Worm (Caenorhabditis elegans) whole organism, mixed stage, embryonic: ENCODE measurements around the gene F15D4.5.

Source experiments
- M03D4.4 ChIP-seq: sonication (generic microtip); optimal IDR thresholded peaks from 2 replicates; lab custom pipeline; 2017; ENCODE audit warnings: mild to moderate bottlenecking, missing genetic modification characterization, missing compliant biosample characterization
- ceh-39 ChIP-seq: fragments of 150-350 bp; optimal IDR thresholded peaks from 2 replicates; lab custom pipeline; 2014; ENCODE audit warnings: missing biosample characterization, missing genetic modification characterization
- ceh-43 ChIP-seq: fragments of 200-800 bp; sonication (Bioruptor generic); optimal IDR thresholded peaks from 2 replicates; lab custom pipeline; 2018; ENCODE audit warnings: mild to moderate bottlenecking, missing genetic modification characterization, moderate library complexity, missing compliant biosample characterization
- ceh-83 ChIP-seq: fragments of 200-800 bp; sonication (Bioruptor generic); optimal IDR thresholded peaks from 2 replicates; lab custom pipeline; 2018; ENCODE audit warnings: mild to moderate bottlenecking, missing genetic modification characterization, missing compliant biosample characterization
- ces-1 ChIP-seq: fragments of 150-350 bp; optimal IDR thresholded peaks from 2 replicates; lab custom pipeline; 2014; ENCODE audit warnings: missing biosample characterization, missing genetic modification reagents, missing genetic modification characterization
- cnd-1 ChIP-seq: fragments of 200-800 bp; sonication (Bioruptor generic); optimal IDR thresholded peaks from 2 replicates; lab custom pipeline; 2018; ENCODE audit warnings: mild to moderate bottlenecking, missing genetic modification characterization, missing compliant biosample characterization
- drap-1 ChIP-seq: fragments of 200-800 bp; sonication (Bioruptor generic); optimal IDR thresholded peaks from 3 replicates; lab custom pipeline; 2018; ENCODE audit warnings: mild to moderate bottlenecking, missing genetic modification characterization, missing compliant biosample characterization
- elt-1 ChIP-seq: sonication (generic microtip); optimal IDR thresholded peaks from 2 replicates; lab custom pipeline; 2017; ENCODE audit warnings: missing genetic modification characterization, mild to moderate bottlenecking, missing compliant biosample characterization, antibody characterized with exemption, moderate library complexity, borderline replicate concordance; ENCODE audit not compliant: insufficient read depth
- elt-3 ChIP-seq: fragments of 150-350 bp; optimal IDR thresholded peaks from 2 replicates; lab custom pipeline; 2014; ENCODE audit warnings: missing biosample characterization, missing genetic modification characterization
- flh-1 ChIP-seq: fragments of 200-800 bp; sonication (Bioruptor generic); optimal IDR thresholded peaks from 2 replicates; lab custom pipeline; 2018; ENCODE audit warnings: mild to moderate bottlenecking, missing genetic modification characterization, moderate library complexity, missing compliant biosample characterization
- ham-2 ChIP-seq: fragments of 200-800 bp; sonication (Bioruptor generic); optimal IDR thresholded peaks from 2 replicates; lab custom pipeline; 2018; ENCODE audit warnings: mild to moderate bottlenecking, missing genetic modification characterization, missing compliant biosample characterization
- hlh-1 ChIP-seq: fragments of 150-350 bp; optimal IDR thresholded peaks from 2 replicates; lab custom pipeline; 2014; ENCODE audit warnings: missing biosample characterization, missing genetic modification reagents, missing genetic modification characterization
- lin-13 ChIP-seq: fragments of 150-350 bp; optimal IDR thresholded peaks from 2 replicates; lab custom pipeline; 2014; ENCODE audit warnings: missing biosample characterization, missing genetic modification characterization
- lin-32 ChIP-seq: fragments of 200-800 bp; sonication (Bioruptor generic); optimal IDR thresholded peaks from 2 replicates; lab custom pipeline; 2018; ENCODE audit warnings: mild to moderate bottlenecking, missing genetic modification characterization, missing compliant biosample characterization
- lsy-2 ChIP-seq: fragments of 150-350 bp; optimal IDR thresholded peaks from 2 replicates; lab custom pipeline; 2014; ENCODE audit warnings: missing biosample characterization, missing genetic modification characterization
- mab-5 ChIP-seq: fragments of 150-350 bp; optimal IDR thresholded peaks from 2 replicates; lab custom pipeline; 2014; ENCODE audit warnings: missing biosample characterization, missing genetic modification characterization
- mep-1 ChIP-seq: fragments of 150-350 bp; optimal IDR thresholded peaks from 2 replicates; lab custom pipeline; 2017; ENCODE audit warnings: missing biosample characterization, missing genetic modification reagents, missing genetic modification characterization, inconsistent platforms
- mls-2 ChIP-seq: sonication (generic microtip); optimal IDR thresholded peaks from 2 replicates; lab custom pipeline; 2016; ENCODE audit warnings: mild to moderate bottlenecking, missing genetic modification characterization, moderate library complexity, missing compliant biosample characterization
- nhr-12 ChIP-seq: fragments of 150-350 bp; optimal IDR thresholded peaks from 2 replicates; lab custom pipeline; 2014; ENCODE audit warnings: missing biosample characterization, missing genetic modification characterization
- nhr-2 ChIP-seq: fragments of 150-350 bp; optimal IDR thresholded peaks from 2 replicates; lab custom pipeline; 2014; ENCODE audit warnings: missing biosample characterization, missing genetic modification characterization
- nhr-28 ChIP-seq: fragments of 150-350 bp; optimal IDR thresholded peaks from 2 replicates; lab custom pipeline; 2014; ENCODE audit warnings: missing biosample characterization, missing genetic modification characterization
- nhr-76 ChIP-seq: sonication (generic microtip); optimal IDR thresholded peaks from 2 replicates; lab custom pipeline; 2017; ENCODE audit warnings: missing biosample characterization, missing genetic modification characterization
- sem-2 ChIP-seq: fragments of 200-800 bp; sonication (Bioruptor generic); optimal IDR thresholded peaks from 2 replicates; lab custom pipeline; 2018; ENCODE audit warnings: mild to moderate bottlenecking, missing genetic modification characterization, missing compliant biosample characterization
- snpc-4 ChIP-seq: fragments of 150-350 bp; optimal IDR thresholded peaks from 2 replicates; lab custom pipeline; 2014; ENCODE audit warnings: missing biosample characterization, missing genetic modification characterization
- sptf-1 ChIP-seq: sonication (generic microtip); optimal IDR thresholded peaks from 2 replicates; lab custom pipeline; 2017; ENCODE audit warnings: mild to moderate bottlenecking, missing genetic modification characterization, moderate library complexity, missing compliant biosample characterization
- tbx-8 ChIP-seq: fragments of 200-800 bp; sonication (Bioruptor generic); optimal IDR thresholded peaks from 2 replicates; lab custom pipeline; 2018; ENCODE audit warnings: mild to moderate bottlenecking, missing genetic modification characterization, moderate library complexity, missing compliant biosample characterization
- unc-120 ChIP-seq: sonication (generic microtip); optimal IDR thresholded peaks from 2 replicates; lab custom pipeline; 2017; ENCODE audit warnings: missing genetic modification characterization, missing compliant biosample characterization; ENCODE audit not compliant: poor library complexity, severe bottlenecking
- unc-39 ChIP-seq: fragments of 150-350 bp; optimal IDR thresholded peaks from 2 replicates; lab custom pipeline; 2014; ENCODE audit warnings: missing biosample characterization, missing genetic modification characterization
- unc-62 ChIP-seq: fragments of 150-350 bp; optimal IDR thresholded peaks from 2 replicates; lab custom pipeline; 2014; ENCODE audit warnings: missing biosample characterization, missing genetic modification reagents, missing genetic modification characterization
- zip-8 ChIP-seq: fragments of 150-350 bp; optimal IDR thresholded peaks from 2 replicates; lab custom pipeline; 2014; ENCODE audit warnings: missing biosample characterization, missing genetic modification characterization
- ztf-11 ChIP-seq: fragments of 150-350 bp; optimal IDR thresholded peaks from 2 replicates; lab custom pipeline; 2014; ENCODE audit warnings: missing biosample characterization, missing genetic modification characterization

F15D4.5 gene

DNA sequence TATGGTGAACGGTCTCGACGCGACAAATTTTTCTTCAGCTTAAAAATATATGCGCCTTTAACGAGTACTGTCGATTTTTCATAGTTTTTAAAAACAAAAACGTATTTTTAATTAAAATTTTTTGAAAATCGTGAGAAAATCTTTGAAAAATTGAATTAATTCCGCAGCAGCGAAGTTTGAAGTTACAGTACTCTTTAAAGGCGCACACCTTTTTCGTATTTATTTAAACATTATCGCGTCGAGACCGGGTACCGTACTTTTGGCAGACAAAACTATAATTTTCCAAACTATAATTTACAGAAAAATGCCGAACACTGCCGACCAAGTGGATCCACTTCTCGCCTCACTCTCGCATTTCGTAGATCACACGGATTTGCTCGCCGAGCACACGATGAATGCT is 29.4 kb upstream of the F15D4.5 start, which contains the start of gene F15D4.2:
F15D4.2 (plus strand) TSS at position 301 of the 400 bp plus-strand sequence.
- no peak for TF ChIP-seq elt-1
- TF ChIP-seq mls-2 (tag; lab: Kevin White, UChicago) = no peak
- TF ChIP-seq lin-32 (GFP tag; lab: Kevin White, UChicago) = no peak
- no peak for TF ChIP-seq cnd-1 (tag; lab: Kevin White, UChicago)
- TF ChIP-seq, all 35 proteins: peak for 0

DNA sequence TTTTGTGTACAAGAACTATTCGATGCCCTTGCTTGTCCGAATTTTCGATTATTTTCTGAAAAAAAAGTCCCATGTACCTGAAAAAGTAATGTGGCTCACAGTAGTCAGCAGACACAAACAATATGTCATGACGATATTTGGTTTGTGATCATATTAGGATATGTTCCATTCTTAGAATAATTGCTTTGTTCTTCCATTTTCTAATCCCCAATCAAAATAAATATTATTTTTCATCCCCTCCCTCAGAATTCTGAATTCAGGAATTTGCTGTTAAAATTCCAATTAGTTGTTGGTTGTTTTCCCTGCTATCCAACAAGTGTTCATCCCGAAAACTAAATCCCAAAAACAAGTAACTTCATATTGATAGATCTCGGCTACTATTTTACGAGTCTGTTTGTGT is 25.8 kb upstream of the F15D4.5 start:
- no peak for TF ChIP-seq ceh-43 (GFP tag; lab: Kevin White, UChicago)
- TF ChIP-seq ceh-83 = no peak
- TF ChIP-seq nhr-28 (tag; lab: Kevin White, UChicago) = no peak
- TF ChIP-seq mab-5 (tag; lab: Kevin White, UChicago) = no peak
- TF ChIP-seq ceh-39 (tag; lab: Kevin White, UChicago) = no peak
- TF ChIP-seq mls-2 (tag; lab: Kevin White, UChicago) = no peak
- no peak for TF ChIP-seq ces-1 (GFP tag; lab: Kevin White, UChicago)
- no peak for TF ChIP-seq elt-1
- no peak for TF ChIP-seq unc-120 (tag; lab: Kevin White, UChicago)
- no peak for TF ChIP-seq unc-39 (tag; lab: Kevin White, UChicago)
- no peak for TF ChIP-seq sptf-1 (tag; lab: Kevin White, UChicago)
- no peak for TF ChIP-seq lsy-2 (tag; lab: Kevin White, UChicago)
- no peak for TF ChIP-seq nhr-12
- TF ChIP-seq nhr-2 (tag; lab: Kevin White, UChicago) = no peak
- TF ChIP-seq tbx-8 (GFP tag; lab: Kevin White, UChicago) = no peak
- TF ChIP-seq sem-2 (GFP tag; lab: Kevin White, UChicago) = no peak
- no peak for TF ChIP-seq lin-13

DNA sequence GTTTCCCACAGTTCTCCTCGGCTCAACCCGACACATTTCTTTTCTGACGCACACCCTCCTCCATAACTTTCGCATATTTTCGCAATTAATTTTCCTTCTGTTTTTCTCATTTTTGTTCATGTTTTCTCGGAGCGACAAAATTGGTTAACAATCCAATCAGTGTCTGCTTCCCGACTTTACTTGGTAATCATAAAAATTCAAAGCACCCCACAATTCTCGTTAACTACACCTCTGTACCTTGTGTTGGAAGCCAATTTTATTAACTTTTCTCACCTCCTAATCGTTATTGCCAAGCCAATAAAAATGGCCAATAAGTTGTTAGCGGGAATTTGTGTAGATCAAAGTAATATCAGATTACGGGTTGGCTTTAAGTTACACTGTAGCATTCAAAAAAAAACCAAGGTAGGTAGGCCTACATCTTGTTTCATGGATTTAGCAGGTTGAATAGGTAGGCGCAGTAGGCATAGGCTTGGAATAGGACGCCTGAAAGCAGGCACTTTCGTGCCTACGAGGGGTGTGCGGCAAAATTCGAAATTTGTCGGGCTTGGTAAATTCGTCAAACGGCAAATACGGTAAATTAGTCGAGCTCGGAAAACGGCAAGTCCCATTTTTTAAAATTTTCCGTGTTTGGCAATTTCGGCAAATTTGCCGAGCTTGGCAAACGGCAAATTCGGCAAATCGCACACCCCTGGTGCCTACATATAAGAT is 14.5 kb upstream of the F15D4.5 start:
- TF ChIP-seq unc-62 (GFP tag; lab: Kevin White, UChicago) (no peak), sem-2 (GFP tag; lab: Kevin White, UChicago) (no peak), snpc-4 (tag; lab: Kevin White, UChicago) (no peak), ham-2 (GFP tag; lab: Kevin White, UChicago) (no peak), cnd-1 (tag; lab: Kevin White, UChicago) (no peak), lsy-2 (tag; lab: Kevin White, UChicago) (no peak), zip-8 (tag; lab: Kevin White, UChicago) (no peak), M03D4.4 (tag; lab: Kevin White, UChicago) (no peak), sptf-1 (tag; lab: Kevin White, UChicago) (no peak), lin-13 (no peak), nhr-12 (no peak), mls-2 (tag; lab: Kevin White, UChicago) (no peak), mep-1 (tag; lab: Kevin White, UChicago) (no peak), unc-120 (tag; lab: Kevin White, UChicago) (no peak), nhr-2 (tag; lab: Kevin White, UChicago) (no peak), nhr-76 (tag; lab: Kevin White, UChicago) (no peak), hlh-1 (tag; lab: Kevin White, UChicago) (no peak)

DNA sequence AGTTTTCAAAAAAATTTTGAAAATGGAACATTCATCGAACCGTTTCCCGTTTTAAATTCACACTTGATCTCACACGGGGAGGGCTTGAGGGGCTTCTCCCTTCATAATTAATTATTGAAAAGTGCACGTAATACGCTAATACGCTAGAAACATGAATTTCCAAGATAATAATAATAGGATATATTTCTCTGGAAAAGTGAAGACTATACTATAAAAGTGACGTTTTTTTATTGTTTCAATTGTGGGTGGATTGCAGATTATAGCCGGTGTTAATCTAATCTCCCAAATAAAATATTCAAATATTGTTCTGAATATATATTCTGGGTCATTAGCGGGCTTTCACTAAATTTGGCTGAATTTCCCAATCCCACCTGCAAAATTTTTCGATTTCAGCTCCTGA is 11.5 kb upstream of the F15D4.5 start:
- TF ChIP-seq ham-2 (GFP tag; lab: Kevin White, UChicago) = no peak

- TF ChIP-seq mls-2 (tag; lab: Kevin White, UChicago) = no peak
- TF ChIP-seq ceh-39 (tag; lab: Kevin White, UChicago) = no peak
- no peak for TF ChIP-seq flh-1
- no peak for TF ChIP-seq ztf-11 (tag; lab: Kevin White, UChicago)
- TF ChIP-seq elt-3 = no peak
- TF ChIP-seq lin-32 (GFP tag; lab: Kevin White, UChicago) = no peak
- no peak for TF ChIP-seq nhr-2 (tag; lab: Kevin White, UChicago)
- no peak for TF ChIP-seq nhr-12
- TF ChIP-seq sem-2 (GFP tag; lab: Kevin White, UChicago) = no peak
- no peak for TF ChIP-seq ces-1 (GFP tag; lab: Kevin White, UChicago)
- no peak for TF ChIP-seq drap-1 (GFP tag; lab: Kevin White, UChicago)
- no peak for TF ChIP-seq ham-2 (GFP tag; lab: Kevin White, UChicago)
- no peak for TF ChIP-seq nhr-28 (tag; lab: Kevin White, UChicago)
- TF ChIP-seq mab-5 (tag; lab: Kevin White, UChicago) = no peak
These were observed 9.9 kb upstream of the F15D4.5 start, which contains the start of gene flp-16 for ce11 chrII:13235289-13235688. flp-16 (plus strand) TSS chrII:13235306.
